Worm (Caenorhabditis elegans): ENCODE data around the gene F07G11.4.
A peak's percentile ranks its signal among the peaks of the same experiment; 100 is the strongest.
"Not testable (repeated sequence)": the region's sequence is repeated elsewhere in the genome, so short reads cannot be mapped to it uniquely, and the experiment has no call there.

F07G11.4 gene

ce11 chrV:7295270-7295669 is at the start of gene F07G11.4:
Gene F07G11.4, minus strand, starts transcription at chrV:7295370.
- TF ChIP-seq ama-1 (optimal IDR thresholded peaks at IDR 0.05) (no peak), nhr-23 (tag; optimal IDR thresholded peaks at IDR 0.05) (no peak), ztf-4 (tag; optimal IDR thresholded peaks at IDR 0.05) (no peak), elt-3 (tag; optimal IDR thresholded peaks at IDR 0.05) (no peak), nhr-28 (tag; optimal IDR thresholded peaks at IDR 0.05) (no peak), nhr-43 (tag; optimal IDR thresholded peaks at IDR 0.05; ENCODE audit: poor library complexity, severe bottlenecking) (no peak), unc-62 (GFP tag; optimal IDR thresholded peaks at IDR 0.05) (no peak), snpc-4 (tag; optimal IDR thresholded peaks at IDR 0.05) (no peak)

- TF ChIP-seq elt-2 (tag; optimal IDR thresholded peaks at IDR 0.05) (no peak), snpc-4 (tag; optimal IDR thresholded peaks at IDR 0.05) (no peak), lin-39 (tag; optimal IDR thresholded peaks at IDR 0.05) (no peak), nhr-77 (tag; optimal IDR thresholded peaks at IDR 0.05) (no peak), hmg-11 (tag; optimal IDR thresholded peaks at IDR 0.05) (no peak), fos-1 (tag; optimal IDR thresholded peaks at IDR 0.05) (no peak), sea-2 (GFP tag; optimal IDR thresholded peaks at IDR 0.05) (no peak), nhr-12 (tag; optimal IDR thresholded peaks at IDR 0.05) (no peak), elt-1 (tag; optimal IDR thresholded peaks at IDR 0.05) (no peak), nhr-11 (tag; optimal IDR thresholded peaks at IDR 0.05) (no peak), ztf-4 (tag; optimal IDR thresholded peaks at IDR 0.05) (no peak), unc-39 (tag; optimal IDR thresholded peaks at IDR 0.05) (no peak), jun-1 (tag; optimal IDR thresholded peaks at IDR 0.05) (no peak), fkh-10 (GFP tag; optimal IDR thresholded peaks at IDR 0.05) (no peak), ceh-9 (tag; optimal IDR thresholded peaks at IDR 0.05) (no peak), nhr-67 (tag; optimal IDR thresholded peaks at IDR 0.05) (no peak), pqm-1 (tag; optimal IDR thresholded peaks at IDR 0.05) (no peak), ceh-82 (tag; optimal IDR thresholded peaks at IDR 0.05) (no peak), daf-12 (tag; optimal IDR thresholded peaks at IDR 0.05) (no peak)
Observed at ce11 chrV:7343522-7343921, 48.4 kb upstream of the F07G11.4 start, which contains the start of gene srh-244. Gene srh-244, plus strand, starts transcription at chrV:7343822.

ce11 chrV:7341942-7342341 is 46.8 kb upstream of the F07G11.4 start, which contains the start of the genes nhr-263 and nhr-148:
Gene nhr-263, minus strand, starts transcription at chrV:7342042.
Gene nhr-148, plus strand, starts transcription at chrV:7342156.
- TF ChIP-seq nhr-76 (tag; optimal IDR thresholded peaks at IDR 0.05) (no peak), nhr-11 (tag; optimal IDR thresholded peaks at IDR 0.05) (no peak), nhr-25 (tag; optimal IDR thresholded peaks at IDR 0.05) (peak; percentile 43), tbx-2 (tag; optimal IDR thresholded peaks at IDR 0.05) (no peak)

DNA sequence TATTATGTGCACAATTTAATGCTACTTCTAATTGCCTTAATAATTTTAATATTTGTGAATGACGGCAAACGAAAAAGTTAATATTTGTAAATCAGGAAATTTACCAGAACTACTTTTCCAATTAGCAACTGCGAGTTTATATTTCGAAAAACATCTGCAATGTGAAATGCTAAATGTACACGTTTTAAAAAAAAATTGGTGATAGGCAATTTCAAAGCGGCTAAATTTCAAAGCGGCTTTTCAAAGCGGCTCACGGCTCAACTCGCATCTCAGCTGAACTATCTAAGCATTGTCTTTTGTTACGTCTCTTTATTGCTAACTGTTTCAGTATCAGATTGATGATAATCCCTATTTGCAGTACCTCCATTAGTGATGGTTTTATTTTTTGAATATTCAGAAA is 44.7 kb upstream of the F07G11.4 start, which contains the start of gene srh-187:
Gene srh-187 (minus strand): TSS at position 101 of the 400 bp plus-strand sequence.
- no peak for TF ChIP-seq hmg-11 (tag; optimal IDR thresholded peaks at IDR 0.05)
- TF ChIP-seq zag-1 (tag; optimal IDR thresholded peaks at IDR 0.05): no peak
- no peak for TF ChIP-seq lsy-12 (tag; optimal IDR thresholded peaks at IDR 0.05)
- TF ChIP-seq fkh-10 (GFP tag; optimal IDR thresholded peaks at IDR 0.05): no peak
- TF ChIP-seq ceh-16 (tag; optimal IDR thresholded peaks at IDR 0.05): no peak
- no peak for TF ChIP-seq nhr-28 (tag; optimal IDR thresholded peaks at IDR 0.05)
- no peak for TF ChIP-seq nhr-77 (tag; optimal IDR thresholded peaks at IDR 0.05)
- no peak for TF ChIP-seq snpc-4 (tag; optimal IDR thresholded peaks at IDR 0.05)
- no peak for TF ChIP-seq mdl-1 (tag; optimal IDR thresholded peaks at IDR 0.05)
- TF ChIP-seq lin-39 (tag; optimal IDR thresholded peaks at IDR 0.05): no peak
- no peak for TF ChIP-seq ztf-4 (tag; optimal IDR thresholded peaks at IDR 0.05)
- TF ChIP-seq elt-2 (tag; optimal IDR thresholded peaks at IDR 0.05): no peak
- TF ChIP-seq ama-1 (optimal IDR thresholded peaks at IDR 0.05): no peak
- TF ChIP-seq pha-4 (tag; optimal IDR thresholded peaks at IDR 0.05): no peak
- TF ChIP-seq nhr-76 (tag; optimal IDR thresholded peaks at IDR 0.05): no peak

DNA sequence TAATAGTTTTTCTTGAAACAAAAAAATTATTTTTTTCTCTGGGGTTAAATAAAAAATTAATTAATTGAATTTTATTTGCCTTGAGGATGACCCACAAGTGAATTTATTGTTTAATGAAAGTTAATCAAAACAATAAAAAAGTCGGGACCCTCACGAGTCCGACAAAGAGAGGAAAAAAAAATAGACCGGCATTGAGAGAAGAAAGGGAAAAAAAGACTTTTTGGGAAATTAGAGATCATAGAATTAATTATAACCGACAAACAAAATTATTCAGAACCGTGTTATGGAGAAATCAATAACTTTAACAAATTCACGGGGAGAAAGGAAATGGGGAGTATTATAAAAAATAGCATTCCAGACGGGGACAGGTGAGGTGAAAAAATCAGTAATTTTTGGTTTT is 42.0 kb upstream of the F07G11.4 start, which contains the start of gene F10G2.7:
Gene F10G2.7 (minus strand): TSS at position 101 of the 400 bp plus-strand sequence.
- TF ChIP-seq egl-5, mdl-1, lsy-12 (tag; optimal IDR thresholded peaks at IDR 0.05): not testable (repeated sequence)
